Worm (Caenorhabditis elegans) whole organism, midembryonic: Measurements from ENCODE around the gene Y57G11B.5.

Experiments used
- T22C8.4 ChIP-seq: fragments of 200-800 bp; sonication (Bioruptor generic); IDR thresholded peaks from 2 replicates; pipeline ENCODE4 v1.3.6; 2022; ENCODE audit warnings: missing genetic modification characterization, missing compliant biosample characterization
- cog-1 ChIP-seq: sonication (generic microtip); optimal IDR thresholded peaks from 2 replicates; lab custom pipeline; 2016; ENCODE audit warnings: missing genetic modification characterization, missing compliant biosample characterization
- flt-1 ChIP-seq: fragments of 200-800 bp; sonication (Bioruptor generic); IDR thresholded peaks from 2 replicates; pipeline ENCODE4 v1.3.6; 2022; ENCODE audit warnings: missing genetic modification characterization, missing compliant biosample characterization
- med-1 ChIP-seq: sonication (generic microtip); optimal IDR thresholded peaks from 2 replicates; lab custom pipeline; 2017; ENCODE audit warnings: missing genetic modification characterization, mild to moderate bottlenecking, missing compliant biosample characterization, antibody characterized with exemption, missing genetic modification reagents; ENCODE audit not compliant: insufficient read depth
- ref-1 ChIP-seq: fragments of 200-800 bp; sonication (Bioruptor generic); conservative IDR thresholded peaks from 2 replicates; pipeline ENCODE4 v1.3.6; 2022; ENCODE audit warnings: missing genetic modification reagents, missing genetic modification characterization, missing compliant biosample characterization
- tab-1 ChIP-seq: fragments of 200-800 bp; sonication (Bioruptor generic); IDR thresholded peaks from 2 replicates; pipeline ENCODE4 v1.3.6; 2022; ENCODE audit warnings: missing genetic modification characterization, missing compliant biosample characterization
- ztf-23 ChIP-seq: fragments of 200-800 bp; sonication (Bioruptor generic); IDR thresholded peaks from 2 replicates; pipeline ENCODE4 v1.3.6; 2022; ENCODE audit warnings: missing genetic modification reagents, missing genetic modification characterization, missing compliant biosample characterization
- ztf-29 ChIP-seq: fragments of 200-800 bp; sonication (Bioruptor generic); IDR thresholded peaks from 2 replicates; pipeline ENCODE4 v1.3.6; 2022; ENCODE audit warnings: missing genetic modification reagents, missing genetic modification characterization, missing compliant biosample characterization

ce11 chrIV:14613375-14613774, 38.8 kb downstream of the Y57G11B.5 start:
- TF ChIP-seq tab-1 (no peak), ztf-29 (GFP tag; lab: Robert Waterston, UW) (no peak), ref-1 (GFP tag; lab: Robert Waterston, UW) (no peak), ztf-23 (GFP tag; lab: Robert Waterston, UW) (no peak), T22C8.4 (GFP tag; lab: Robert Waterston, UW) (no peak), cog-1 (no peak), med-1 (GFP tag; lab: Kevin White, UChicago) (no peak), flt-1 (GFP tag; lab: Robert Waterston, UW) (no peak)
